Worm (Caenorhabditis elegans): ENCODE measurements around the gene dhs-20.

dhs-20 gene

ce11 chrV:11621276-11621675 lies 16.9 kb upstream of the dhs-20 start:
- TF ChIP-seq tra-4 (tag; optimal IDR thresholded peaks at IDR 0.05): no peak
- TF ChIP-seq aly-1 (tag; optimal IDR thresholded peaks at IDR 0.05): no peak
- no peak for TF ChIP-seq tbx-37 (GFP tag; conservative IDR thresholded peaks at IDR 0.05)
- TF ChIP-seq ets-7 (tag; optimal IDR thresholded peaks at IDR 0.05): no peak
- no peak for TF ChIP-seq tbx-11 (GFP tag; IDR thresholded peaks at IDR 0.05)
- no peak for TF ChIP-seq hmbx-1 (tag; optimal IDR thresholded peaks at IDR 0.05)
- TF ChIP-seq scrt-1 (GFP tag; IDR thresholded peaks at IDR 0.05): no peak
- no peak for TF ChIP-seq flt-1 (GFP tag; IDR thresholded peaks at IDR 0.05)
- TF ChIP-seq ceh-36 (tag; optimal IDR thresholded peaks at IDR 0.05): no peak
- no peak for TF ChIP-seq pes-1 (GFP tag; IDR thresholded peaks at IDR 0.05)
- no peak for TF ChIP-seq F13C5.2 (tag; optimal IDR thresholded peaks at IDR 0.05)
- TF ChIP-seq hmg-4 (GFP tag; optimal IDR thresholded peaks at IDR 0.05): no peak
- TF ChIP-seq sea-1 (GFP tag; conservative IDR thresholded peaks at IDR 0.05): no peak
- TF ChIP-seq B0310.2 (tag; optimal IDR thresholded peaks at IDR 0.05): no peak
- no peak for TF ChIP-seq ama-1 (optimal IDR thresholded peaks at IDR 0.05)
- TF ChIP-seq ceh-13 (GFP tag; optimal IDR thresholded peaks at IDR 0.05): no peak
- no peak for TF ChIP-seq hnd-1 (tag; optimal IDR thresholded peaks at IDR 0.05)

- TF ChIP-seq hmbx-1 (tag; optimal IDR thresholded peaks at IDR 0.05) (no peak), tbx-11 (GFP tag; IDR thresholded peaks at IDR 0.05) (no peak)
Measured at ce11 chrV:11620081-11620480, 15.7 kb upstream of the dhs-20 start.

- no peak for TF ChIP-seq ets-7 (tag; optimal IDR thresholded peaks at IDR 0.05)
- no peak for TF ChIP-seq tra-4 (tag; optimal IDR thresholded peaks at IDR 0.05)
- no peak for TF ChIP-seq ceh-13 (GFP tag; optimal IDR thresholded peaks at IDR 0.05)
Measured at ce11 chrV:11618173-11618572, 13.8 kb upstream of the dhs-20 start, which contains the start of gene glb-15. TSS of gene glb-15 (minus strand) at chrV:11618273.

- TF ChIP-seq scrt-1 (GFP tag; IDR thresholded peaks at IDR 0.05) (no peak), B0310.2 (tag; optimal IDR thresholded peaks at IDR 0.05) (no peak), ama-1 (optimal IDR thresholded peaks at IDR 0.05) (no peak), hmg-4 (GFP tag; optimal IDR thresholded peaks at IDR 0.05) (no peak), F13C5.2 (tag; optimal IDR thresholded peaks at IDR 0.05) (no peak), hnd-1 (tag; optimal IDR thresholded peaks at IDR 0.05) (no peak), ceh-13 (GFP tag; optimal IDR thresholded peaks at IDR 0.05) (no peak), sea-1 (GFP tag; conservative IDR thresholded peaks at IDR 0.05) (no peak), hmbx-1 (tag; optimal IDR thresholded peaks at IDR 0.05) (no peak), tbx-11 (GFP tag; IDR thresholded peaks at IDR 0.05) (no peak), pes-1 (GFP tag; IDR thresholded peaks at IDR 0.05) (no peak), tra-4 (tag; optimal IDR thresholded peaks at IDR 0.05) (no peak), ets-7 (tag; optimal IDR thresholded peaks at IDR 0.05) (no peak), aly-1 (tag; optimal IDR thresholded peaks at IDR 0.05) (no peak), flt-1 (GFP tag; IDR thresholded peaks at IDR 0.05) (no peak), tbx-37 (GFP tag; conservative IDR thresholded peaks at IDR 0.05) (no peak), ceh-36 (tag; optimal IDR thresholded peaks at IDR 0.05) (no peak)
Measured at ce11 chrV:11616813-11617212, 12.4 kb upstream of the dhs-20 start.

- TF ChIP-seq ets-7 (tag; optimal IDR thresholded peaks at IDR 0.05) (no peak), hnd-1 (tag; optimal IDR thresholded peaks at IDR 0.05) (no peak), tra-4 (tag; optimal IDR thresholded peaks at IDR 0.05) (no peak), B0310.2 (tag; optimal IDR thresholded peaks at IDR 0.05) (no peak), F13C5.2 (tag; optimal IDR thresholded peaks at IDR 0.05) (no peak), aly-1 (tag; optimal IDR thresholded peaks at IDR 0.05) (no peak), scrt-1 (GFP tag; IDR thresholded peaks at IDR 0.05) (no peak), hmg-4 (GFP tag; optimal IDR thresholded peaks at IDR 0.05) (no peak), tbx-11 (GFP tag; IDR thresholded peaks at IDR 0.05) (no peak), flt-1 (GFP tag; IDR thresholded peaks at IDR 0.05) (no peak), pes-1 (GFP tag; IDR thresholded peaks at IDR 0.05) (no peak), sea-1 (GFP tag; conservative IDR thresholded peaks at IDR 0.05) (no peak), hmbx-1 (tag; optimal IDR thresholded peaks at IDR 0.05) (no peak), ceh-13 (GFP tag; optimal IDR thresholded peaks at IDR 0.05) (no peak), ama-1 (optimal IDR thresholded peaks at IDR 0.05) (no peak), tbx-37 (GFP tag; conservative IDR thresholded peaks at IDR 0.05) (no peak)
Measured at ce11 chrV:11615948-11616681, 11.8 kb upstream of the dhs-20 start, which contains the start of gene nlp-24. TSS of gene nlp-24 (plus strand) at chrV:11616376.

- no peak for TF ChIP-seq F13C5.2 (tag; optimal IDR thresholded peaks at IDR 0.05)
- TF ChIP-seq scrt-1 (GFP tag; IDR thresholded peaks at IDR 0.05): no peak
Measured at ce11 chrV:11614805-11615497, 10.6 kb upstream of the dhs-20 start.

- TF ChIP-seq aly-1 (tag; optimal IDR thresholded peaks at IDR 0.05) (no peak), tbx-37 (GFP tag; conservative IDR thresholded peaks at IDR 0.05) (no peak), pes-1 (GFP tag; IDR thresholded peaks at IDR 0.05) (no peak), flt-1 (GFP tag; IDR thresholded peaks at IDR 0.05) (no peak), sea-1 (GFP tag; conservative IDR thresholded peaks at IDR 0.05) (no peak), hnd-1 (tag; optimal IDR thresholded peaks at IDR 0.05) (no peak), ceh-36 (tag; optimal IDR thresholded peaks at IDR 0.05) (no peak), ceh-13 (GFP tag; optimal IDR thresholded peaks at IDR 0.05) (no peak), F13C5.2 (tag; optimal IDR thresholded peaks at IDR 0.05) (no peak)
Measured at ce11 chrV:11613007-11613406, 8.6 kb upstream of the dhs-20 start, which contains the start of gene tag-290. TSS of gene tag-290 (plus strand) at chrV:11613307.
